Worm (Caenorhabditis elegans) whole organism, L2 larva: Measurements from ENCODE around the gene W06D11.3.

Source experiments
- aly-2 ChIP-seq: fragments of 150-350 bp; optimal IDR thresholded peaks from 2 replicates; lab custom pipeline; 2014; ENCODE audit warnings: missing biosample characterization, missing genetic modification characterization
- ama-1 ChIP-seq: fragments of 150-350 bp; optimal IDR thresholded peaks from 2 replicates; lab custom pipeline; 2018; ENCODE audit warnings: inconsistent platforms
- blmp-1 ChIP-seq: sonication (generic microtip); optimal IDR thresholded peaks from 2 replicates; lab custom pipeline; 2017; ENCODE audit warnings: missing genetic modification characterization, mild to moderate bottlenecking, missing compliant biosample characterization, antibody characterized with exemption, moderate library complexity; ENCODE audit not compliant: insufficient read depth
- elt-3 ChIP-seq: sonication (generic microtip); optimal IDR thresholded peaks from 2 replicates; lab custom pipeline; 2017; ENCODE audit warnings: missing biosample characterization, missing genetic modification characterization
- lin-11 ChIP-seq: fragments of 150-350 bp; sonication (generic microtip); optimal IDR thresholded peaks from 2 replicates; lab custom pipeline; 2014; ENCODE audit warnings: missing biosample characterization, missing genetic modification characterization, inconsistent platforms, mixed read lengths
- mdl-1 ChIP-seq, 2 experiments: fragments of 150-350 bp in 1 of 2; sonication (generic microtip) in 1 of 2; optimal IDR thresholded peaks; 2 replicates each; lab custom pipeline; 2017; ENCODE audit warnings: missing biosample characterization in 2 of 2, missing genetic modification characterization in 2 of 2
- nhr-11 ChIP-seq: fragments of 150-350 bp; optimal IDR thresholded peaks from 2 replicates; lab custom pipeline; 2014; ENCODE audit warnings: missing biosample characterization, missing genetic modification characterization
- nhr-6 ChIP-seq: fragments of 150-350 bp; optimal IDR thresholded peaks from 2 replicates; lab custom pipeline; 2014; ENCODE audit warnings: missing biosample characterization, missing genetic modification characterization
- skn-1 ChIP-seq: sonication (generic microtip); optimal IDR thresholded peaks from 2 replicates; lab custom pipeline; 2017; ENCODE audit warnings: missing biosample characterization, missing genetic modification characterization
- sma-9 ChIP-seq, 2 experiments: fragments of 150-350 bp in 1 of 2; sonication (generic microtip) in 1 of 2; optimal IDR thresholded peaks; 2 replicates each; lab custom pipeline; 2014 to 2016; ENCODE audit warnings: missing genetic modification characterization in 2 of 2, mild to moderate bottlenecking in 1 of 2, missing biosample characterization in 1 of 2, missing compliant biosample characterization in 1 of 2, missing genetic modification reagents in 1 of 2, moderate library complexity in 1 of 2
- unc-62 ChIP-seq: fragments of 150-350 bp; optimal IDR thresholded peaks from 2 replicates; lab custom pipeline; 2014; ENCODE audit warnings: missing biosample characterization, missing genetic modification reagents, missing genetic modification characterization
- zag-1 ChIP-seq: fragments of 150-350 bp; optimal IDR thresholded peaks from 2 replicates; lab custom pipeline; 2014; ENCODE audit warnings: missing biosample characterization, missing genetic modification characterization
- ztf-11 ChIP-seq: sonication (generic microtip); optimal IDR thresholded peaks from 2 replicates; lab custom pipeline; 2017; ENCODE audit warnings: missing biosample characterization, missing genetic modification characterization

DNA sequence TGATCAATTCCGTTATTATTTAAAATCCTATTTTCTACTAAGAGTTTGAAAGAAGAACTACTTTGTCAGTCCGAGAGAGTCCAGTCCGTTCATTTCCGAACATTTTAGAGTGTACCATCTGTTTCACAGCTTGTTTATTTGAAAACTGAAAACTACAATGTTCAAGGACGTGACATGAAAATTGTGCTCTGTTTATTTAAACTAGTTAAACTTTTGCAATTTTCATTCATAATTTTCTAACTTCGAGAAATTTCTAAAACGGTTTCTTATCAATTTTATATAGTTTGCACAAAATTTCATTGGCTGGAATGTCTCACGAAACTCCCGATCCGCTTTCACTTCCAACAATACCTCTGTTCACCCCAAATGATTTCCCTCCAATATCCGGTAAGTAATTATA, 18.0 kb upstream of the W06D11.3 start, which contains the start of gene C04B4.1:
- TF ChIP-seq ama-1 (lab: Kevin White, UChicago), result no peak
- no peak for TF ChIP-seq mdl-1 (tag; optimal IDR thresholded peaks at IDR 0.05; lab: Kevin White, UChicago)
- no peak for TF ChIP-seq aly-2 (tag; lab: Kevin White, UChicago)
- no peak for TF ChIP-seq unc-62 (GFP tag; lab: Kevin White, UChicago)
- TF ChIP-seq sma-9 (GFP tag; optimal IDR thresholded peaks at IDR 0.05; lab: Kevin White, UChicago), result no peak
- TF ChIP-seq sma-9 (tag; optimal IDR thresholded peaks at IDR 0.05; lab: Kevin White, UChicago), result no peak
- no peak for TF ChIP-seq zag-1 (tag; lab: Kevin White, UChicago)
- no peak for TF ChIP-seq nhr-6 (tag; lab: Kevin White, UChicago)
- TF ChIP-seq lin-11, result no peak
- TF ChIP-seq ztf-11 (tag; lab: Kevin White, UChicago), result no peak
- no peak for TF ChIP-seq nhr-11 (tag; lab: Kevin White, UChicago)
- no peak for TF ChIP-seq blmp-1 (tag; lab: Kevin White, UChicago)
- TF ChIP-seq elt-3, result no peak
- TF ChIP-seq skn-1 (tag; lab: Kevin White, UChicago), result no peak
